Fruit fly (Drosophila melanogaster) whole organism, embryonic: Measurements from ENCODE around the gene Bfc.

Source experiments
- Adf1 ChIP-seq: fragments of 200-800 bp; sonication (Bioruptor generic); IDR thresholded peaks from 2 replicates; pipeline ENCODE4 v1.3.6; 2022; ENCODE audit warnings: missing biosample characterization, missing genetic modification characterization
- Aef1 ChIP-seq: fragments of 200-800 bp; sonication (Bioruptor generic); IDR thresholded peaks from 3 replicates; pipeline ENCODE4 v1.3.6; 2022; ENCODE audit warnings: missing biosample characterization, missing genetic modification characterization
- Atf6 ChIP-seq: fragments of 200-800 bp; sonication (Bioruptor generic); IDR thresholded peaks from 2 replicates; pipeline ENCODE4 v1.3.6; 2022; ENCODE audit warnings: missing biosample characterization, missing genetic modification characterization
- CG10147 ChIP-seq: fragments of 200-800 bp; sonication (Bioruptor generic); optimal IDR thresholded peaks from 2 replicates; lab custom pipeline; 2019; ENCODE audit warnings: missing biosample characterization, mild to moderate bottlenecking, missing genetic modification characterization, moderate library complexity
- CG12659 ChIP-seq: fragments of 200-800 bp; sonication (Bioruptor generic); optimal IDR thresholded peaks from 3 replicates; lab custom pipeline; 2017; ENCODE audit warnings: mild to moderate bottlenecking, missing biosample characterization, missing genetic modification reagents, missing genetic modification characterization
- CG13287 ChIP-seq: fragments of 200-800 bp; sonication (Bioruptor generic); IDR thresholded peaks from 2 replicates; pipeline ENCODE4 v1.3.6; 2022; ENCODE audit warnings: missing biosample characterization, missing genetic modification characterization; ENCODE audit not compliant: partially characterized antibody
- CG13296 ChIP-seq: fragments of 200-800 bp; sonication (Bioruptor generic); optimal IDR thresholded peaks from 3 replicates; lab custom pipeline; 2018; ENCODE audit warnings: missing biosample characterization, mild to moderate bottlenecking, missing genetic modification characterization
- CG14441 ChIP-seq: fragments of 200-800 bp; sonication (Bioruptor generic); IDR thresholded peaks from 2 replicates; pipeline ENCODE4 v1.3.6; 2022; ENCODE audit warnings: missing biosample characterization, missing genetic modification characterization
- CG15269 ChIP-seq: fragments of 200-800 bp; sonication (Bioruptor generic); optimal IDR thresholded peaks from 2 replicates; lab custom pipeline; 2018; ENCODE audit warnings: missing biosample characterization, mild to moderate bottlenecking, missing genetic modification characterization, moderate library complexity
- CG17612 ChIP-seq: fragments of 200-800 bp; sonication (Bioruptor generic); IDR thresholded peaks from 2 replicates; pipeline ENCODE4 v1.3.6; 2022; ENCODE audit warnings: missing biosample characterization, missing genetic modification characterization
- CG18011 ChIP-seq: fragments of 200-800 bp; sonication (Bioruptor generic); optimal IDR thresholded peaks from 2 replicates; lab custom pipeline; 2017; ENCODE audit warnings: missing biosample characterization, missing genetic modification characterization, mild to moderate bottlenecking, moderate library complexity, missing genotype
- CG31365 ChIP-seq: fragments of 200-800 bp; sonication (Bioruptor generic); optimal IDR thresholded peaks from 2 replicates; lab custom pipeline; 2018; ENCODE audit warnings: missing biosample characterization, mild to moderate bottlenecking, missing genetic modification characterization
- CG32532 ChIP-seq: fragments of 200-800 bp; sonication (Bioruptor generic); IDR thresholded peaks from 2 replicates; pipeline ENCODE4 v1.3.6; 2022; ENCODE audit warnings: missing biosample characterization, missing genetic modification characterization
- CG34422 ChIP-seq: fragments of 200-800 bp; sonication (Bioruptor generic); IDR thresholded peaks from 3 replicates; pipeline ENCODE4 v1.3.6; 2022; ENCODE audit warnings: missing biosample characterization, missing genetic modification characterization
- CG7745 ChIP-seq: fragments of 200-800 bp; sonication (Bioruptor generic); optimal IDR thresholded peaks from 2 replicates; lab custom pipeline; 2018; ENCODE audit warnings: missing biosample characterization, mild to moderate bottlenecking, missing genetic modification characterization, moderate library complexity
- CG7839 ChIP-seq: fragments of 200-800 bp; sonication (Bioruptor generic); optimal IDR thresholded peaks from 3 replicates; lab custom pipeline; 2018; ENCODE audit warnings: missing biosample characterization, mild to moderate bottlenecking, missing genetic modification characterization, moderate library complexity
- CG8924 ChIP-seq: fragments of 200-800 bp; optimal IDR thresholded peaks from 3 replicates; lab custom pipeline; 2019; ENCODE audit warnings: missing biosample characterization, mild to moderate bottlenecking, missing genetic modification characterization, moderate library complexity
- CG9727 ChIP-seq: fragments of 200-800 bp; sonication (Bioruptor generic); optimal IDR thresholded peaks from 3 replicates; lab custom pipeline; 2017; ENCODE audit warnings: missing biosample characterization, mild to moderate bottlenecking, missing genetic modification characterization
- Dbx ChIP-seq: fragments of 200-800 bp; sonication (Bioruptor generic); IDR thresholded peaks from 3 replicates; pipeline ENCODE4 v1.3.6; 2022; ENCODE audit warnings: missing biosample characterization, missing genetic modification characterization
- Deaf1 ChIP-seq: fragments of 200-800 bp; optimal IDR thresholded peaks from 3 replicates; lab custom pipeline; 2019; ENCODE audit warnings: missing biosample characterization, mild to moderate bottlenecking, missing genetic modification characterization, moderate library complexity
- Dek ChIP-seq: fragments of 200-800 bp; sonication (Bioruptor generic); optimal IDR thresholded peaks from 3 replicates; lab custom pipeline; 2019; ENCODE audit warnings: missing biosample characterization, mild to moderate bottlenecking, missing genetic modification characterization, moderate library complexity
- Drgx ChIP-seq: fragments of 200-800 bp; sonication (Bioruptor generic); IDR thresholded peaks from 2 replicates; pipeline ENCODE4 v1.3.6; 2022; ENCODE audit warnings: missing biosample characterization, missing genetic modification characterization
- E2f1 ChIP-seq: fragments of 200-800 bp; sonication (Bioruptor generic); IDR thresholded peaks from 2 replicates; pipeline ENCODE4 v1.3.6; 2022; ENCODE audit warnings: missing biosample characterization, missing genetic modification characterization
- Eip74EF ChIP-seq, 2 experiments: fragments of 200-800 bp in 1 of 2; fragments of >200 bp in 1 of 2; sonication (Bioruptor generic) in 1 of 2; optimal IDR thresholded peaks; 2 replicates each; lab custom pipeline; 2017 to 2019; ENCODE audit warnings: missing biosample characterization in 2 of 2, missing genetic modification characterization in 2 of 2, mild to moderate bottlenecking in 1 of 2, moderate library complexity in 1 of 2
- Fer1 ChIP-seq: fragments of 200-800 bp; sonication (Bioruptor generic); optimal IDR thresholded peaks from 2 replicates; lab custom pipeline; 2017; ENCODE audit warnings: missing biosample characterization, mild to moderate bottlenecking, missing genetic modification characterization
- Fer2 ChIP-seq: fragments of 200-800 bp; sonication (Bioruptor generic); optimal IDR thresholded peaks from 2 replicates; lab custom pipeline; 2018; ENCODE audit warnings: missing biosample characterization, mild to moderate bottlenecking, missing genetic modification characterization, moderate library complexity
- Med ChIP-seq: fragments of 200-800 bp; sonication (Bioruptor generic); peaks from one replicate; lab custom pipeline; 2016; ENCODE audit warnings: missing biosample characterization, missing genetic modification characterization, mild to moderate bottlenecking, inconsistent platforms, moderate library complexity
- Meics ChIP-seq: fragments of 200-800 bp; sonication (Bioruptor generic); optimal IDR thresholded peaks from 2 replicates; lab custom pipeline; 2017; ENCODE audit warnings: missing biosample characterization, mild to moderate bottlenecking, missing genetic modification characterization
- Opbp ChIP-seq: fragments of 200-800 bp; sonication (Bioruptor generic); IDR thresholded peaks from 3 replicates; pipeline ENCODE4 v1.3.6; 2022; ENCODE audit warnings: missing biosample characterization, missing genetic modification characterization; ENCODE audit not compliant: partially characterized antibody
- Trl ChIP-seq, 3 experiments: fragments of >200 bp in 2 of 3; fragments of 200-800 bp in 1 of 3; sonication (Bioruptor generic) in 1 of 3; optimal IDR thresholded peaks; 2 replicates in 1 of 3; 3 replicates in 2 of 3; lab custom pipeline; 2016 to 2017; ENCODE audit warnings: missing biosample characterization in 1 of 3, missing genetic modification characterization in 1 of 3
- Xbp1 ChIP-seq: fragments of 200-800 bp; sonication (Bioruptor generic); optimal IDR thresholded peaks from 3 replicates; lab custom pipeline; 2016; ENCODE audit warnings: missing biosample characterization, mild to moderate bottlenecking, missing genetic modification characterization
- bcd ChIP-seq: fragments of 200-800 bp; sonication (Bioruptor generic); optimal IDR thresholded peaks from 2 replicates; lab custom pipeline; 2017; ENCODE audit warnings: missing biosample characterization, mild to moderate bottlenecking, missing genetic modification characterization
- chinmo ChIP-seq: fragments of 200-800 bp; sonication (Bioruptor generic); IDR thresholded peaks from 4 replicates; pipeline ENCODE4 v1.3.6; 2022; ENCODE audit warnings: missing biosample characterization, missing genetic modification characterization; ENCODE audit not compliant: partially characterized antibody
- cwo ChIP-seq: fragments of 200-800 bp; sonication (Bioruptor generic); optimal IDR thresholded peaks from 3 replicates; lab custom pipeline; 2017; ENCODE audit warnings: missing biosample characterization, missing genetic modification characterization, mild to moderate bottlenecking, moderate library complexity, missing genetic modification reagents
- disco-r ChIP-seq: fragments of 200-800 bp; sonication (Bioruptor generic); optimal IDR thresholded peaks from 2 replicates; lab custom pipeline; 2016; ENCODE audit warnings: missing biosample characterization, missing genetic modification characterization
- dmrt99B ChIP-seq: fragments of 200-800 bp; sonication (Bioruptor generic); optimal IDR thresholded peaks from 2 replicates; lab custom pipeline; 2018; ENCODE audit warnings: missing biosample characterization, mild to moderate bottlenecking, missing genetic modification characterization, moderate library complexity
- dysf ChIP-seq: fragments of 200-800 bp; sonication (Bioruptor generic); IDR thresholded peaks from 3 replicates; pipeline ENCODE4 v1.3.6; 2022; ENCODE audit warnings: missing biosample characterization, missing genetic modification characterization
- fd3F ChIP-seq: fragments of 200-800 bp; sonication (Bioruptor generic); optimal IDR thresholded peaks from 2 replicates; lab custom pipeline; 2018; ENCODE audit warnings: missing biosample characterization, mild to moderate bottlenecking, missing genetic modification characterization, moderate library complexity
- fd64A ChIP-seq: fragments of 200-800 bp; sonication (Bioruptor generic); optimal IDR thresholded peaks from 3 replicates; lab custom pipeline; 2018; ENCODE audit warnings: missing biosample characterization, mild to moderate bottlenecking, missing genetic modification characterization
- grau ChIP-seq: fragments of 200-800 bp; optimal IDR thresholded peaks from 3 replicates; lab custom pipeline; 2019; ENCODE audit warnings: missing biosample characterization, mild to moderate bottlenecking, missing genetic modification characterization, moderate library complexity
- jumu ChIP-seq: fragments of 200-800 bp; sonication (Bioruptor generic); optimal IDR thresholded peaks from 3 replicates; lab custom pipeline; 2016; ENCODE audit warnings: missing biosample characterization, missing genetic modification characterization
- kni ChIP-seq: fragments of 200-800 bp; sonication (Bioruptor generic); optimal IDR thresholded peaks from 3 replicates; lab custom pipeline; 2017; ENCODE audit warnings: mild to moderate bottlenecking, missing biosample characterization, missing genetic modification reagents, missing genetic modification characterization
- lmd ChIP-seq: fragments of 200-800 bp; sonication (Bioruptor generic); IDR thresholded peaks from 2 replicates; pipeline ENCODE4 v1.3.6; 2022; ENCODE audit warnings: missing biosample characterization, missing genetic modification characterization
- oc ChIP-seq: fragments of 200-800 bp; sonication (Bioruptor generic); optimal IDR thresholded peaks from 2 replicates; lab custom pipeline; 2018; ENCODE audit warnings: missing biosample characterization, mild to moderate bottlenecking, missing genetic modification characterization, moderate library complexity
- odd ChIP-seq: fragments of 200-800 bp; sonication (Bioruptor generic); optimal IDR thresholded peaks from 2 replicates; lab custom pipeline; 2017; ENCODE audit warnings: missing biosample characterization, mild to moderate bottlenecking, missing genetic modification characterization
- row ChIP-seq: fragments of 200-800 bp; sonication (Bioruptor generic); IDR thresholded peaks from 3 replicates; pipeline ENCODE4 v1.3.6; 2022; ENCODE audit warnings: missing biosample characterization, missing genetic modification characterization
- sisA ChIP-seq: fragments of 200-800 bp; sonication (Bioruptor generic); IDR thresholded peaks from 2 replicates; pipeline ENCODE4 v1.3.6; 2022; ENCODE audit warnings: missing biosample characterization, missing genetic modification characterization
- wor ChIP-seq: fragments of 200-800 bp; sonication (Bioruptor generic); IDR thresholded peaks from 2 replicates; pipeline ENCODE4 v1.3.6; 2022; ENCODE audit warnings: missing biosample characterization, missing genetic modification characterization

Gene Bfc

DNA sequence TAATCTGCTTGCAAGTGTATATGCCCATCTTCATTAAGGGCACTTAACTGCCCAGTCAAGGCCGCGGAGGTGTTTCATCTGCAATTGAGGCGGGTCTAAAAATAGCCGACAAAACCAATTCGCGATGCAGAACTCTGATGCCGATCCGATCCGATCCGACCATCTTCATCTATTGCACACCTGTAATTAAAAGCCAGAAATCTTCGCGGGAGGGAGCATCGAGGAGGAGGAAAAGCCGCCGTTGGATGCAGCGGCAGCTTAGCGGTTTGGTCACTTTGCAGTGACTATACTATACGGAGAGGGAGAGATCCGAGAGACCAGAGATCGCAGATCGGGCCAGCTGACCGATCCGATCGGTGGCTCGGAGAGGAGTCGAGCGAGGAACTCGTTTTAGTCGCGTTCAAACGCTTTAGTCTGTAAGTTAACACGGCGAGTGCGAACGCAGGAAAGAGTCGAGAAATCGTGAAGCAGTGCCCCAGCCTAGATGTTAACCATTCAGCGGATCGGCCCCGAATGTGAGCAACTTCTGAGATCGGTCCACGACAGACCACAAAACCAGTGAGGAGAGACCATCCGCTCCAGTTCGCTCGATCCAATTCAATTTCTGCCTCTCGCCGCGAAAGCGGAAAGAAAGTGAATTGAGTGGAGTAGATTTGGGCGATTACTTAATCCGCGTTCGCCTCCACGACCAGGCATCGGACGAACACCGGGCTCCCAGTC is 5.7 kb downstream of the Bfc start, which contains the start of gene tfc (continued):
- TF ChIP-seq sisA (GFP tag; lab: Robert Waterston, UW) (no peak), Deaf1 (tag; lab: Kevin White, UChicago) (peak; percentile 90), odd (GFP tag; lab: Kevin White, UChicago) (peak; percentile 6), chinmo (GFP tag; lab: Robert Waterston, UW) (peak; percentile 86; the same call in 2 of the 4 replicates), Med (GFP tag; lab: Kevin White, UChicago) (peak; percentile 42), Dbx (GFP tag; lab: Robert Waterston, UW) (no peak), Eip74EF (GFP tag; optimal IDR thresholded peaks at IDR 0.05; lab: Kevin White, UChicago) (peak in 1 of 2 experiments; percentile 14), fd3F (GFP tag; lab: Kevin White, UChicago) (no peak), Trl (optimal IDR thresholded peaks at IDR 0.05; lab: Kevin White, UChicago) (peak; percentile 11 to 22), Trl (GFP tag; optimal IDR thresholded peaks at IDR 0.05; lab: Kevin White, UChicago) (no peak), CG13287 (GFP tag; lab: Robert Waterston, UW) (0 out of 2 replicates have a peak, but pooled peaks have one; percentile 20), kni (peak; percentile 65), CG34422 (no peak), fd64A (GFP tag; lab: Kevin White, UChicago) (no peak), CG17612 (no peak), bcd (GFP tag; lab: Kevin White, UChicago) (no peak), CG9727 (no peak), Fer1 (GFP tag; lab: Kevin White, UChicago) (no peak), oc (tag; lab: Kevin White, UChicago) (peak; percentile 18), Drgx (0 out of 2 replicates have a peak, but pooled peaks have one; percentile 33), Opbp (no peak), Fer2 (tag; lab: Kevin White, UChicago) (no peak)

DNA sequence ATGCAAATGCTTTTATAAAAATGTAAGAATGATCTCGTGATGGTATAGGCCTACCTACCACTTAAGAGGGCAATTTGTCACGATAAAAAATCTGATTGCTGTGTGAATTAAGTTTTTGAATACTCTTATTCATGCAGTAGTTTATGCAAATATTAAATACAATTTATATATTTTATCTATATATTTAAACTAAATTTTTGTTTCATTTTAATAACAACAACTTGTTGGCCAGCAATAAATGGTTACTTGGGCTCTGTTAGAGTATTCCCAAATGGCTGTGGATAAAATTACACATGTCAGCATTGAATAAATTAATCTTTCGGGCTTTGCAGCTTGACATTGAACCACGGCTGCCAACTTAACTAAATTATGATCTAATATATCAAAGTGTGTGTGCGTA is 8.1 kb downstream of the Bfc start:
- TF ChIP-seq CG18011 (GFP tag; lab: Kevin White, UChicago) (no peak), CG31365 (tag; lab: Kevin White, UChicago) (no peak), Dek (tag; lab: Kevin White, UChicago) (peak; percentile 28), row (GFP tag; lab: Robert Waterston, UW) (peak; percentile 69), Adf1 (GFP tag; lab: Robert Waterston, UW) (peak; percentile 36; the same call in 1 of the 2 replicates), CG8924 (tag; lab: Kevin White, UChicago) (peak; percentile 27), CG7745 (no peak), CG32532 (GFP tag; lab: Robert Waterston, UW) (peak; percentile 51), grau (peak; percentile 58), Aef1 (no peak), CG14441 (GFP tag; lab: Robert Waterston, UW) (peak; percentile 41; the same call in 1 of the 2 replicates), CG10147 (GFP tag; lab: Kevin White, UChicago) (peak; percentile 8), CG12659 (GFP tag; lab: Kevin White, UChicago) (peak; percentile 17), E2f1 (peak; percentile 35), dmrt99B (peak; percentile 20), Atf6 (GFP tag; lab: Robert Waterston, UW) (peak; percentile 66; the same call in 1 of the 2 replicates), dysf (peak; percentile 62; the same call in 2 of the 3 replicates), wor (GFP tag; lab: Robert Waterston, UW) (no peak), CG13296 (GFP tag; lab: Kevin White, UChicago) (peak; percentile 37), lmd (GFP tag; lab: Robert Waterston, UW) (peak; percentile 27; the same call in 1 of the 2 replicates), disco-r (GFP tag; lab: Kevin White, UChicago) (no peak), Meics (GFP tag; lab: Kevin White, UChicago) (peak; percentile 34), fd3F (GFP tag; lab: Kevin White, UChicago) (peak; percentile 43), CG15269 (peak; percentile 69), CG7839 (peak; percentile 40), Xbp1 (GFP tag; lab: Kevin White, UChicago) (no peak), jumu (GFP tag; lab: Kevin White, UChicago) (no peak), cwo (GFP tag; lab: Kevin White, UChicago) (peak; percentile 61)
